Worm (Caenorhabditis elegans) whole organism, L4 larva: ENCODE results near the gene srw-67.

Source experiments
- F49E8.2 ChIP-seq: sonication (generic microtip); optimal IDR thresholded peaks from 2 replicates; lab custom pipeline; 2016; ENCODE audit warnings: missing compliant biosample characterization, mild to moderate bottlenecking, missing genetic modification characterization, borderline replicate concordance
- ZK546.5 ChIP-seq, 2 experiments: sonication (generic microtip); optimal IDR thresholded peaks; 2 replicates each; lab custom pipeline; 2017; ENCODE audit warnings: missing biosample characterization in 2 of 2, missing genetic modification characterization in 2 of 2
- ceh-28 ChIP-seq: fragments of 150-350 bp; optimal IDR thresholded peaks from 2 replicates; lab custom pipeline; 2014; ENCODE audit warnings: missing biosample characterization, missing genetic modification reagents, missing genetic modification characterization
- ceh-82 ChIP-seq: sonication (generic microtip); optimal IDR thresholded peaks from 2 replicates; lab custom pipeline; 2017; ENCODE audit warnings: missing biosample characterization, missing genetic modification characterization
- lsy-2 ChIP-seq, 2 experiments: fragments of 150-350 bp in 1 of 2; sonication (generic microtip) in 1 of 2; optimal IDR thresholded peaks; 2 replicates each; lab custom pipeline; 2014 to 2017; ENCODE audit warnings: missing biosample characterization in 2 of 2, missing genetic modification characterization in 2 of 2
- nhr-10 ChIP-seq: fragments of 150-350 bp; optimal IDR thresholded peaks from 2 replicates; lab custom pipeline; 2014; ENCODE audit warnings: missing biosample characterization, missing genetic modification characterization
- nhr-237 ChIP-seq: sonication (generic microtip); optimal IDR thresholded peaks from 2 replicates; lab custom pipeline; 2017; ENCODE audit warnings: missing biosample characterization, missing genetic modification characterization
- snpc-4 ChIP-seq: fragments of 150-350 bp; optimal IDR thresholded peaks from 2 replicates; lab custom pipeline; 2014; ENCODE audit warnings: missing biosample characterization, missing genetic modification characterization
- unc-39 ChIP-seq: sonication (generic microtip); optimal IDR thresholded peaks from 2 replicates; lab custom pipeline; 2017; ENCODE audit warnings: missing biosample characterization, missing genetic modification characterization
- zag-1 ChIP-seq: fragments of 150-350 bp; optimal IDR thresholded peaks from 2 replicates; lab custom pipeline; 2014; ENCODE audit warnings: missing biosample characterization, missing genetic modification characterization
- ztf-11 ChIP-seq: fragments of 150-350 bp; optimal IDR thresholded peaks from 2 replicates; lab custom pipeline; 2014; ENCODE audit warnings: missing biosample characterization, missing genetic modification characterization

ce11 chrV:7436509-7436908, 19.0 kb downstream of the srw-67 start:
- TF ChIP-seq ceh-28 = no peak
- no peak for TF ChIP-seq F49E8.2
- no peak for TF ChIP-seq lsy-2 (tag; optimal IDR thresholded peaks at IDR 0.05; lab: Kevin White, UChicago)
- no peak for TF ChIP-seq ceh-82
- TF ChIP-seq ztf-11 (tag; lab: Kevin White, UChicago) = no peak
- no peak for TF ChIP-seq zag-1 (tag; lab: Kevin White, UChicago)
- TF ChIP-seq nhr-237 (tag; lab: Kevin White, UChicago) = no peak
- no peak for TF ChIP-seq unc-39
- TF ChIP-seq nhr-10 (tag; lab: Kevin White, UChicago) = no peak
- no peak for TF ChIP-seq snpc-4
- no peak for TF ChIP-seq ZK546.5 (tag; optimal IDR thresholded peaks at IDR 0.05; lab: Kevin White, UChicago)
